Fruit fly (Drosophila melanogaster) whole organism, embryonic: ENCODE measurements around the gene Tmtc4.

Experiments
- Atf-2 ChIP-seq: fragments of 200-800 bp; sonication (Bioruptor generic); optimal IDR thresholded peaks from 2 replicates; lab custom pipeline; 2016; ENCODE audit warnings: missing biosample characterization, missing genetic modification characterization
- CG10267 ChIP-seq: fragments of 200-800 bp; sonication (Bioruptor generic); optimal IDR thresholded peaks from 2 replicates; lab custom pipeline; 2018; ENCODE audit warnings: missing biosample characterization, mild to moderate bottlenecking, missing genetic modification characterization, moderate library complexity
- CG10543 ChIP-seq: fragments of 200-800 bp; sonication (Bioruptor generic); optimal IDR thresholded peaks from 3 replicates; lab custom pipeline; 2017; ENCODE audit warnings: missing biosample characterization, mild to moderate bottlenecking, missing genetic modification characterization, moderate library complexity
- CG11696 ChIP-seq: fragments of 200-800 bp; sonication (Bioruptor generic); IDR thresholded peaks from 2 replicates; pipeline ENCODE4 v1.3.6; 2022; ENCODE audit warnings: missing biosample characterization, missing genetic modification characterization
- CG1233 ChIP-seq: fragments of 200-800 bp; sonication (Bioruptor generic); optimal IDR thresholded peaks from 4 replicates; lab custom pipeline; 2018; ENCODE audit warnings: missing biosample characterization, mild to moderate bottlenecking, missing genetic modification characterization
- CG13123 ChIP-seq: fragments of 200-800 bp; sonication (Bioruptor generic); optimal IDR thresholded peaks from 2 replicates; lab custom pipeline; 2016; ENCODE audit warnings: missing biosample characterization, missing genetic modification characterization
- CG13775 ChIP-seq: fragments of 200-800 bp; sonication (Bioruptor generic); optimal IDR thresholded peaks from 3 replicates; lab custom pipeline; 2017; ENCODE audit warnings: missing biosample characterization, mild to moderate bottlenecking, missing genetic modification characterization
- CG1529 ChIP-seq: fragments of 200-800 bp; sonication (Bioruptor generic); optimal IDR thresholded peaks from 3 replicates; lab custom pipeline; 2018; ENCODE audit warnings: missing biosample characterization, missing genetic modification characterization
- CG16815 ChIP-seq: fragments of 200-800 bp; sonication (Bioruptor generic); optimal IDR thresholded peaks from 3 replicates; lab custom pipeline; 2017; ENCODE audit warnings: missing biosample characterization, mild to moderate bottlenecking, missing genetic modification characterization
- CG17829 ChIP-seq: fragments of 200-800 bp; optimal IDR thresholded peaks from 2 replicates; lab custom pipeline; 2019; ENCODE audit warnings: missing biosample characterization, mild to moderate bottlenecking, missing genetic modification characterization, moderate library complexity
- CG2678 ChIP-seq: fragments of 200-800 bp; sonication (Bioruptor generic); optimal IDR thresholded peaks from 3 replicates; lab custom pipeline; 2019; ENCODE audit warnings: missing biosample characterization, mild to moderate bottlenecking, missing genetic modification characterization, moderate library complexity
- CG31441 ChIP-seq: fragments of 200-800 bp; sonication (Bioruptor generic); IDR thresholded peaks from 2 replicates; pipeline ENCODE4 v1.3.6; 2022; ENCODE audit warnings: missing biosample characterization, missing genetic modification characterization
- CG34422 ChIP-seq: fragments of 200-800 bp; sonication (Bioruptor generic); IDR thresholded peaks from 3 replicates; pipeline ENCODE4 v1.3.6; 2022; ENCODE audit warnings: missing biosample characterization, missing genetic modification characterization
- CG4282 ChIP-seq: fragments of 200-800 bp; sonication (Bioruptor generic); optimal IDR thresholded peaks from 2 replicates; lab custom pipeline; 2016; ENCODE audit warnings: missing biosample characterization, missing genetic modification characterization
- CG4424 ChIP-seq: fragments of 200-800 bp; sonication (Bioruptor generic); optimal IDR thresholded peaks from 3 replicates; lab custom pipeline; 2016; ENCODE audit warnings: missing biosample characterization, missing genetic modification characterization
- CG5245 ChIP-seq: fragments of 200-800 bp; sonication (Bioruptor generic); optimal IDR thresholded peaks from 3 replicates; lab custom pipeline; 2016; ENCODE audit warnings: missing biosample characterization, missing genetic modification characterization
- CG6272 ChIP-seq: fragments of 200-800 bp; sonication (Bioruptor generic); IDR thresholded peaks from 2 replicates; pipeline ENCODE4 v1.3.6; 2022; ENCODE audit warnings: missing biosample characterization, missing genetic modification characterization
- CG6813 ChIP-seq: fragments of 200-800 bp; sonication (Bioruptor generic); optimal IDR thresholded peaks from 2 replicates; lab custom pipeline; 2017; ENCODE audit warnings: missing biosample characterization, missing genetic modification characterization, mild to moderate bottlenecking, moderate library complexity, missing genetic modification reagents
- CG7963 ChIP-seq: fragments of 200-800 bp; sonication (Bioruptor generic); IDR thresholded peaks from 3 replicates; pipeline ENCODE4 v1.3.6; 2022; ENCODE audit warnings: missing biosample characterization, missing genetic modification characterization; ENCODE audit not compliant: partially characterized antibody
- CG9437 ChIP-seq: fragments of 200-800 bp; sonication (Bioruptor generic); optimal IDR thresholded peaks from 2 replicates; lab custom pipeline; 2018; ENCODE audit warnings: missing biosample characterization, mild to moderate bottlenecking, missing genetic modification characterization
- CrebB ChIP-seq: fragments of 200-800 bp; sonication (Bioruptor generic); optimal IDR thresholded peaks from 3 replicates; lab custom pipeline; 2018; ENCODE audit warnings: missing biosample characterization, mild to moderate bottlenecking, missing genetic modification characterization
- Dbx ChIP-seq: fragments of 200-800 bp; sonication (Bioruptor generic); IDR thresholded peaks from 3 replicates; pipeline ENCODE4 v1.3.6; 2022; ENCODE audit warnings: missing biosample characterization, missing genetic modification characterization
- Elba2 ChIP-seq: fragments of 200-800 bp; sonication (Bioruptor generic); optimal IDR thresholded peaks from 3 replicates; lab custom pipeline; 2016; ENCODE audit warnings: missing biosample characterization, missing genetic modification characterization
- Gug ChIP-seq: fragments of 200-800 bp; sonication (Bioruptor generic); IDR thresholded peaks from 4 replicates; pipeline ENCODE4 v1.3.6; 2022; ENCODE audit warnings: missing biosample characterization, missing genetic modification characterization
- H15 ChIP-seq: fragments of 200-800 bp; sonication (Bioruptor generic); IDR thresholded peaks from 3 replicates; pipeline ENCODE4 v1.3.6; 2022; ENCODE audit warnings: missing biosample characterization, missing genetic modification characterization
- Rx ChIP-seq: fragments of 200-800 bp; sonication (Bioruptor generic); IDR thresholded peaks from 2 replicates; pipeline ENCODE4 v1.3.6; 2022; ENCODE audit warnings: missing biosample characterization, missing genetic modification characterization
- Side ChIP-seq: fragments of 200-800 bp; sonication (Bioruptor generic); optimal IDR thresholded peaks from 2 replicates; lab custom pipeline; 2016; ENCODE audit warnings: missing biosample characterization, missing genetic modification characterization
- Sox102F ChIP-seq: fragments of 200-800 bp; sonication (Bioruptor generic); optimal IDR thresholded peaks from 2 replicates; lab custom pipeline; 2018; ENCODE audit warnings: missing biosample characterization, mild to moderate bottlenecking, missing genetic modification characterization, moderate library complexity
- ap ChIP-seq: fragments of 200-800 bp; sonication (Bioruptor generic); IDR thresholded peaks from 2 replicates; pipeline ENCODE4 v1.3.6; 2022; ENCODE audit warnings: missing biosample characterization, missing genetic modification characterization
- chm ChIP-seq: fragments of 200-800 bp; sonication (Bioruptor generic); IDR thresholded peaks from 2 replicates; pipeline ENCODE4 v1.3.6; 2022; ENCODE audit warnings: missing biosample characterization, missing genetic modification characterization
- dati ChIP-seq: fragments of 200-800 bp; sonication (Bioruptor generic); IDR thresholded peaks from 2 replicates; pipeline ENCODE4 v1.3.6; 2022; ENCODE audit warnings: missing biosample characterization, missing genetic modification characterization
- dmrt99B ChIP-seq: fragments of 200-800 bp; sonication (Bioruptor generic); optimal IDR thresholded peaks from 2 replicates; lab custom pipeline; 2018; ENCODE audit warnings: missing biosample characterization, mild to moderate bottlenecking, missing genetic modification characterization, moderate library complexity
- gfzf ChIP-seq: fragments of 200-800 bp; sonication (Bioruptor generic); optimal IDR thresholded peaks from 2 replicates; lab custom pipeline; 2016; ENCODE audit warnings: missing biosample characterization, mild to moderate bottlenecking, missing genetic modification characterization, moderate library complexity
- grau ChIP-seq: fragments of 200-800 bp; optimal IDR thresholded peaks from 3 replicates; lab custom pipeline; 2019; ENCODE audit warnings: missing biosample characterization, mild to moderate bottlenecking, missing genetic modification characterization, moderate library complexity
- grn ChIP-seq: fragments of 200-800 bp; sonication (Bioruptor generic); optimal IDR thresholded peaks from 3 replicates; lab custom pipeline; 2017; ENCODE audit warnings: missing biosample characterization, missing genetic modification characterization
- her ChIP-seq: fragments of 200-800 bp; sonication (Bioruptor generic); optimal IDR thresholded peaks from 2 replicates; lab custom pipeline; 2016; ENCODE audit warnings: missing biosample characterization, missing genetic modification characterization
- lmd ChIP-seq: fragments of 200-800 bp; sonication (Bioruptor generic); IDR thresholded peaks from 2 replicates; pipeline ENCODE4 v1.3.6; 2022; ENCODE audit warnings: missing biosample characterization, missing genetic modification characterization
- mam ChIP-seq: fragments of 200-800 bp; sonication (Bioruptor generic); optimal IDR thresholded peaks from 3 replicates; lab custom pipeline; 2016; ENCODE audit warnings: missing biosample characterization, missing genetic modification characterization
- mirr ChIP-seq: fragments of 200-800 bp; sonication (Bioruptor generic); optimal IDR thresholded peaks from 3 replicates; lab custom pipeline; 2018; ENCODE audit warnings: missing biosample characterization, mild to moderate bottlenecking, missing genetic modification characterization
- oc ChIP-seq: fragments of 200-800 bp; sonication (Bioruptor generic); optimal IDR thresholded peaks from 2 replicates; lab custom pipeline; 2018; ENCODE audit warnings: missing biosample characterization, mild to moderate bottlenecking, missing genetic modification characterization, moderate library complexity
- peb ChIP-seq: fragments of 200-800 bp; sonication (Bioruptor generic); IDR thresholded peaks from 2 replicates; pipeline ENCODE4 v1.3.6; 2022; ENCODE audit warnings: missing biosample characterization, missing genetic modification characterization
- phol ChIP-seq: fragments of 200-800 bp; sonication (Bioruptor generic); optimal IDR thresholded peaks from 3 replicates; lab custom pipeline; 2018; ENCODE audit warnings: missing biosample characterization, mild to moderate bottlenecking, missing genetic modification characterization, moderate library complexity
- pzg ChIP-seq: fragments of 200-800 bp; sonication (Bioruptor generic); optimal IDR thresholded peaks from 3 replicates; lab custom pipeline; 2018; ENCODE audit warnings: missing biosample characterization, mild to moderate bottlenecking, missing genetic modification characterization, moderate library complexity
- sens ChIP-seq: fragments of 200-800 bp; sonication (Bioruptor generic); peaks from one replicate; lab custom pipeline; 2016; ENCODE audit warnings: missing biosample characterization, missing genetic modification characterization
- slou ChIP-seq: fragments of 200-800 bp; sonication (Bioruptor generic); optimal IDR thresholded peaks from 3 replicates; lab custom pipeline; 2016; ENCODE audit warnings: missing biosample characterization, missing genetic modification characterization
- trem ChIP-seq: fragments of 200-800 bp; optimal IDR thresholded peaks from 3 replicates; lab custom pipeline; 2019; ENCODE audit warnings: missing biosample characterization, mild to moderate bottlenecking, missing genetic modification characterization, moderate library complexity
- ttk ChIP-seq: fragments of 200-800 bp; sonication (Bioruptor generic); IDR thresholded peaks from 2 replicates; pipeline ENCODE4 v2.1.2; 2022; ENCODE audit warnings: missing biosample characterization, missing genetic modification characterization
- tx ChIP-seq: fragments of 200-800 bp; sonication (Bioruptor generic); optimal IDR thresholded peaks from 2 replicates; lab custom pipeline; 2016; ENCODE audit warnings: missing biosample characterization, missing genetic modification characterization
- wek ChIP-seq: fragments of 200-800 bp; sonication (Bioruptor generic); optimal IDR thresholded peaks from 3 replicates; lab custom pipeline; 2018; ENCODE audit warnings: missing biosample characterization, mild to moderate bottlenecking, missing genetic modification characterization, moderate library complexity

Gene Tmtc4

DNA sequence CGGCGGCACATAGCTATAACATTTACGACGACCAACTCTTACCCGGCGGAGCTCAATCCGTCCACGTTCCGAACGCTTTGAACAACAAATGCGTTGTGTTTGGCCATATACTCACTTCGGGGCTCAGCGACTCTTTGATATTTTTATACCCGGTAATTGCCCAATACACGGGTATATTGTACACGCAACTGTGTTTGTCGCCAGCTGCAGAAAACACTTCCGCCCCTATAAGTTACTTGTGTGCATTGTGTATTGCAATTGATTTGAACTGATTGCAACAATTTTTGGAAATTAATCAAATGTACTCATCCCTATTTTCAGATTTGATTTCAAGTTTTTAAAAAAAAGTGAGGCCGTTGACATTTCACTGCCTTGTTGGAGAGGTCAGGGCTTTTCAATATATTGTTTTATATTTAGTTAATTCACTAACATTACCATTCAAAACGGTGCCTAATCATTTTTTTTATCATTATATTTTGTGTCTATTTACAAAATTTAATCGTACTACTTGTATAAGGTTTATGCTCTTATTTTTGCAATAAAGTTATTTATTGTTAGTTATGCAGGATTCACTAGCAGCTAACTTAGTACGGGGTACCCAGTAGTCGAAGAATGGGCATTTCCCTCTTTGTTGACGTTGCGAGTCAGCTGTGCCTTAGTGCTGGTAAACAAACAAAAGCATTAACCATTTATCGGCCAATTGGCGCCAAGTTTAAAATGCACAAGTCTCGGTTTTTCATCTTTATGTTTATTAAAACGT, 7.9 kb upstream of the Tmtc4 start, which contains the start of gene Nagk (continued):
- TF ChIP-seq CrebB (tag; lab: Kevin White, UChicago) (peak; percentile 40), CG2678 (tag; lab: Kevin White, UChicago) (peak; percentile 79), dati (GFP tag; lab: Robert Waterston, UW) (0 out of 2 replicates have a peak, but pooled peaks have one; percentile 5), tx (GFP tag; lab: Kevin White, UChicago) (peak; percentile 34), Dbx (GFP tag; lab: Robert Waterston, UW) (peak; percentile 49; the same call in 1 of the 3 replicates), oc (tag; lab: Kevin White, UChicago) (no peak), CG10267 (tag; lab: Kevin White, UChicago) (peak; percentile 79), peb (no peak), Atf-2 (GFP tag; lab: Kevin White, UChicago) (peak; percentile 69), trem (tag; lab: Kevin White, UChicago) (peak; percentile 14), lmd (GFP tag; lab: Robert Waterston, UW) (0 out of 2 replicates have a peak, but pooled peaks have one; percentile 18), her (peak; percentile 40), Elba2 (GFP tag; lab: Kevin White, UChicago) (peak; percentile 10), wek (peak; percentile 13), dmrt99B (tag; lab: Kevin White, UChicago) (peak; percentile 67), CG4282 (no peak), Rx (GFP tag; lab: Robert Waterston, UW) (no peak; the same call in 1 of the 2 replicates), H15 (GFP tag; lab: Robert Waterston, UW) (peak; percentile 5; the same call in 1 of the 3 replicates), CG16815 (GFP tag; lab: Kevin White, UChicago) (peak; percentile 54), grau (tag; lab: Kevin White, UChicago) (peak; percentile 42), CG17829 (tag; lab: Kevin White, UChicago) (peak; percentile 39), CG6813 (GFP tag; lab: Kevin White, UChicago) (no peak), Side (GFP tag; lab: Kevin White, UChicago) (peak; percentile 69), CG1529 (peak; percentile 47), mam (GFP tag; lab: Kevin White, UChicago) (peak; percentile 40), sens (peak; percentile 95), CG10543 (GFP tag; lab: Kevin White, UChicago) (peak; percentile 67), phol (peak; percentile 66), pzg (peak; percentile 34), grn (no peak), CG13775 (GFP tag; lab: Kevin White, UChicago) (peak; percentile 79), CG9437 (GFP tag; lab: Kevin White, UChicago) (peak; percentile 79), chm (peak; percentile 19; the same call in 1 of the 2 replicates), Sox102F (GFP tag; lab: Kevin White, UChicago) (peak; percentile 64), CG34422 (GFP tag; lab: Robert Waterston, UW) (peak; percentile 19; the same call in 1 of the 3 replicates), CG4424 (GFP tag; lab: Kevin White, UChicago) (peak; percentile 71), ap (GFP tag; lab: Robert Waterston, UW) (no peak), CG5245 (peak; percentile 16), CG11696 (peak; percentile 19; the same call in 1 of the 2 replicates), CG6272 (GFP tag; lab: Robert Waterston, UW) (no peak), Gug (GFP tag; lab: Robert Waterston, UW) (peak; percentile 59; the same call in 2 of the 4 replicates), gfzf (GFP tag; lab: Kevin White, UChicago) (no peak), mirr (peak; percentile 31), CG1233 (peak; percentile 61), CG13123 (GFP tag; lab: Kevin White, UChicago) (no peak), CG7963 (GFP tag; lab: Robert Waterston, UW) (no peak), ttk (GFP tag; lab: Robert Waterston, UW) (no peak), CG31441 (GFP tag; lab: Robert Waterston, UW) (peak; percentile 70), slou (GFP tag; lab: Kevin White, UChicago) (peak; percentile 4)
